Worm (Caenorhabditis elegans) whole organism, L2 larva: Measurements from ENCODE around the gene C30G4.4.
A peak's percentile ranks its signal among the peaks of the same experiment; 100 is the strongest.

Experiments used
- C34F6.9 ChIP-seq: fragments of 150-350 bp; optimal IDR thresholded peaks from 2 replicates; lab custom pipeline; 2014; ENCODE audit warnings: missing biosample characterization, missing genetic modification characterization
- F13H6.1 ChIP-seq: sonication (generic microtip); optimal IDR thresholded peaks from 2 replicates; lab custom pipeline; 2016; ENCODE audit warnings: missing genetic modification characterization, missing compliant biosample characterization
- Y55F3AM.14 ChIP-seq: fragments of 200-800 bp; sonication (Bioruptor generic); optimal IDR thresholded peaks from 2 replicates; lab custom pipeline; 2018; ENCODE audit warnings: mild to moderate bottlenecking, missing genetic modification characterization, missing compliant biosample characterization
- ZK546.5 ChIP-seq: sonication (generic microtip); optimal IDR thresholded peaks from 2 replicates; lab custom pipeline; 2017; ENCODE audit warnings: missing biosample characterization, missing genetic modification characterization
- ama-1 ChIP-seq: fragments of 150-350 bp; optimal IDR thresholded peaks from 2 replicates; lab custom pipeline; 2018; ENCODE audit warnings: inconsistent platforms
- blmp-1 ChIP-seq: sonication (generic microtip); optimal IDR thresholded peaks from 2 replicates; lab custom pipeline; 2017; ENCODE audit warnings: missing genetic modification characterization, mild to moderate bottlenecking, missing compliant biosample characterization, antibody characterized with exemption, moderate library complexity; ENCODE audit not compliant: insufficient read depth
- crh-2 ChIP-seq: sonication (generic microtip); optimal IDR thresholded peaks from 2 replicates; lab custom pipeline; 2017; ENCODE audit warnings: missing biosample characterization, missing genetic modification characterization
- egl-27 ChIP-seq: sonication (generic microtip); optimal IDR thresholded peaks from 3 replicates; lab custom pipeline; 2017; ENCODE audit warnings: missing biosample characterization, missing genetic modification reagents, missing genetic modification characterization
- elt-1 ChIP-seq: fragments of 150-350 bp; optimal IDR thresholded peaks from 2 replicates; lab custom pipeline; 2014; ENCODE audit warnings: missing biosample characterization, missing genetic modification characterization
- elt-3 ChIP-seq: sonication (generic microtip); optimal IDR thresholded peaks from 2 replicates; lab custom pipeline; 2017; ENCODE audit warnings: missing biosample characterization, missing genetic modification characterization
- fos-1 ChIP-seq: fragments of 150-350 bp; optimal IDR thresholded peaks from 2 replicates; lab custom pipeline; 2014; ENCODE audit warnings: missing biosample characterization, missing genetic modification characterization
- lin-11 ChIP-seq: fragments of 150-350 bp; sonication (generic microtip); optimal IDR thresholded peaks from 2 replicates; lab custom pipeline; 2014; ENCODE audit warnings: missing biosample characterization, missing genetic modification characterization, inconsistent platforms, mixed read lengths
- lin-13 ChIP-seq: fragments of 150-350 bp; optimal IDR thresholded peaks from 2 replicates; lab custom pipeline; 2014; ENCODE audit warnings: missing biosample characterization, missing genetic modification reagents, missing genetic modification characterization
- lin-39 ChIP-seq: fragments of 150-350 bp; optimal IDR thresholded peaks from 2 replicates; lab custom pipeline; 2014; ENCODE audit warnings: missing biosample characterization, missing genetic modification reagents, missing genetic modification characterization
- mbf-1 ChIP-seq: sonication (generic microtip); optimal IDR thresholded peaks from 2 replicates; lab custom pipeline; 2017; ENCODE audit warnings: missing biosample characterization, missing genetic modification characterization
- nhr-10 ChIP-seq: sonication (generic microtip); optimal IDR thresholded peaks from 2 replicates; lab custom pipeline; 2017; ENCODE audit warnings: missing biosample characterization, missing genetic modification characterization
- nhr-12 ChIP-seq: fragments of 150-350 bp; optimal IDR thresholded peaks from 2 replicates; lab custom pipeline; 2014; ENCODE audit warnings: missing biosample characterization, missing genetic modification characterization
- nhr-129 ChIP-seq: fragments of 150-350 bp; optimal IDR thresholded peaks from 2 replicates; lab custom pipeline; 2014; ENCODE audit warnings: missing biosample characterization, missing genetic modification characterization
- nhr-21 ChIP-seq: fragments of 150-350 bp; optimal IDR thresholded peaks from 2 replicates; lab custom pipeline; 2014; ENCODE audit warnings: missing biosample characterization, missing genetic modification characterization
- nhr-25 ChIP-seq: fragments of 150-350 bp; sonication (generic microtip); optimal IDR thresholded peaks from 3 replicates; lab custom pipeline; 2014; ENCODE audit warnings: missing biosample characterization, missing genetic modification characterization
- nhr-6 ChIP-seq: fragments of 150-350 bp; optimal IDR thresholded peaks from 2 replicates; lab custom pipeline; 2014; ENCODE audit warnings: missing biosample characterization, missing genetic modification characterization
- nhr-77 ChIP-seq: fragments of 150-350 bp; optimal IDR thresholded peaks from 2 replicates; lab custom pipeline; 2014; ENCODE audit warnings: missing biosample characterization, missing genetic modification characterization
- sem-4 ChIP-seq: fragments of 150-350 bp; optimal IDR thresholded peaks from 2 replicates; lab custom pipeline; 2014; ENCODE audit warnings: missing biosample characterization, missing genetic modification reagents, missing genetic modification characterization
- sma-3 ChIP-seq: sonication (generic microtip); optimal IDR thresholded peaks from 2 replicates; lab custom pipeline; 2016; ENCODE audit warnings: missing genetic modification reagents, missing genetic modification characterization, missing compliant biosample characterization
- sma-9 ChIP-seq, 2 experiments: fragments of 150-350 bp in 1 of 2; sonication (generic microtip) in 1 of 2; optimal IDR thresholded peaks; 2 replicates each; lab custom pipeline; 2014 to 2016; ENCODE audit warnings: missing genetic modification characterization in 2 of 2, mild to moderate bottlenecking in 1 of 2, missing biosample characterization in 1 of 2, missing compliant biosample characterization in 1 of 2, missing genetic modification reagents in 1 of 2, moderate library complexity in 1 of 2
- snpc-4 ChIP-seq: fragments of 150-350 bp; optimal IDR thresholded peaks from 2 replicates; lab custom pipeline; 2014; ENCODE audit warnings: missing biosample characterization, missing genetic modification characterization
- unc-62 ChIP-seq: fragments of 150-350 bp; optimal IDR thresholded peaks from 2 replicates; lab custom pipeline; 2014; ENCODE audit warnings: missing biosample characterization, missing genetic modification reagents, missing genetic modification characterization
- zag-1 ChIP-seq: fragments of 150-350 bp; optimal IDR thresholded peaks from 2 replicates; lab custom pipeline; 2014; ENCODE audit warnings: missing biosample characterization, missing genetic modification characterization
- ztf-1 ChIP-seq: fragments of 200-800 bp; sonication (Bioruptor generic); conservative IDR thresholded peaks from 2 replicates; pipeline ENCODE4 v1.3.6; 2022; ENCODE audit warnings: missing genetic modification characterization, missing compliant biosample characterization
- ztf-11 ChIP-seq: sonication (generic microtip); optimal IDR thresholded peaks from 2 replicates; lab custom pipeline; 2017; ENCODE audit warnings: missing biosample characterization, missing genetic modification characterization

C30G4.4 gene

ce11 chrX:17059760-17060159 is 12.2 kb downstream of the C30G4.4 start:
- TF ChIP-seq mbf-1 (tag; lab: Kevin White, UChicago), result no peak

- TF ChIP-seq nhr-129 (tag; lab: Kevin White, UChicago), result peak; percentile 59
- TF ChIP-seq ama-1 (lab: Kevin White, UChicago), result peak; percentile 79
- TF ChIP-seq ztf-11 (tag; lab: Kevin White, UChicago), result no peak
- TF ChIP-seq sma-9 (GFP tag; optimal IDR thresholded peaks at IDR 0.05; lab: Kevin White, UChicago), result peak; percentile 33
- TF ChIP-seq sma-9 (tag; optimal IDR thresholded peaks at IDR 0.05; lab: Kevin White, UChicago), result no peak
- peak; percentile 14 for TF ChIP-seq blmp-1 (tag; lab: Kevin White, UChicago)
These were observed 13.6 kb downstream of the C30G4.4 start for ce11 chrX:17058340-17058739.

- TF ChIP-seq sem-4 (tag; lab: Kevin White, UChicago) (peak; percentile 11), lin-11 (tag; lab: Kevin White, UChicago) (no peak), nhr-77 (no peak), F13H6.1 (tag; lab: Kevin White, UChicago) (no peak), Y55F3AM.14 (GFP tag; lab: Kevin White, UChicago) (no peak), C34F6.9 (tag; lab: Kevin White, UChicago) (peak; percentile 30), nhr-6 (tag; lab: Kevin White, UChicago) (peak; percentile 24), zag-1 (no peak), ZK546.5 (tag; lab: Kevin White, UChicago) (no peak), elt-1 (no peak), ama-1 (lab: Kevin White, UChicago) (peak; percentile 25)
These were observed 15.9 kb downstream of the C30G4.4 start for ce11 chrX:17055836-17056783.

- TF ChIP-seq ZK546.5 (tag; lab: Kevin White, UChicago), result no peak
- TF ChIP-seq lin-13 (GFP tag; lab: Kevin White, UChicago), result no peak
- TF ChIP-seq mbf-1 (tag; lab: Kevin White, UChicago), result no peak
- TF ChIP-seq elt-3 (tag; lab: Kevin White, UChicago), result no peak
- TF ChIP-seq lin-39 (tag; lab: Kevin White, UChicago), result no peak
- TF ChIP-seq crh-2 (tag; lab: Kevin White, UChicago), result no peak
- no peak for TF ChIP-seq nhr-10
- TF ChIP-seq egl-27 (tag; lab: Kevin White, UChicago), result no peak
- no peak for TF ChIP-seq zag-1
- no peak for TF ChIP-seq ztf-1
- TF ChIP-seq sma-9 (GFP tag; optimal IDR thresholded peaks at IDR 0.05; lab: Kevin White, UChicago), result peak; percentile 20
- no peak for TF ChIP-seq sma-9 (tag; optimal IDR thresholded peaks at IDR 0.05; lab: Kevin White, UChicago)
- TF ChIP-seq blmp-1 (tag; lab: Kevin White, UChicago), result no peak
- TF ChIP-seq snpc-4, result no peak
- no peak for TF ChIP-seq lin-11 (tag; lab: Kevin White, UChicago)
- no peak for TF ChIP-seq nhr-6 (tag; lab: Kevin White, UChicago)
- TF ChIP-seq C34F6.9 (tag; lab: Kevin White, UChicago), result no peak
- TF ChIP-seq nhr-129 (tag; lab: Kevin White, UChicago), result peak; percentile 3
These were observed 16.5 kb downstream of the C30G4.4 start, which contains the start of gene gcy-11 for ce11 chrX:17055481-17055835. gcy-11 (minus strand) TSS chrX:17055581.

- TF ChIP-seq unc-62 (no peak), fos-1 (tag; lab: Kevin White, UChicago) (no peak), sma-3 (peak; percentile 37), nhr-21 (peak; percentile 47), sma-9 (GFP tag; optimal IDR thresholded peaks at IDR 0.05; lab: Kevin White, UChicago) (peak; percentile 49), sma-9 (tag; optimal IDR thresholded peaks at IDR 0.05; lab: Kevin White, UChicago) (no peak), nhr-12 (tag; lab: Kevin White, UChicago) (no peak), nhr-25 (peak; percentile 24), blmp-1 (tag; lab: Kevin White, UChicago) (peak; percentile 60)
These were observed 17.9 kb downstream of the C30G4.4 start for ce11 chrX:17054121-17054520.
